Worm (Caenorhabditis elegans): ENCODE measurements around the gene Y57G7A.11.

Y57G7A.11 gene

DNA sequence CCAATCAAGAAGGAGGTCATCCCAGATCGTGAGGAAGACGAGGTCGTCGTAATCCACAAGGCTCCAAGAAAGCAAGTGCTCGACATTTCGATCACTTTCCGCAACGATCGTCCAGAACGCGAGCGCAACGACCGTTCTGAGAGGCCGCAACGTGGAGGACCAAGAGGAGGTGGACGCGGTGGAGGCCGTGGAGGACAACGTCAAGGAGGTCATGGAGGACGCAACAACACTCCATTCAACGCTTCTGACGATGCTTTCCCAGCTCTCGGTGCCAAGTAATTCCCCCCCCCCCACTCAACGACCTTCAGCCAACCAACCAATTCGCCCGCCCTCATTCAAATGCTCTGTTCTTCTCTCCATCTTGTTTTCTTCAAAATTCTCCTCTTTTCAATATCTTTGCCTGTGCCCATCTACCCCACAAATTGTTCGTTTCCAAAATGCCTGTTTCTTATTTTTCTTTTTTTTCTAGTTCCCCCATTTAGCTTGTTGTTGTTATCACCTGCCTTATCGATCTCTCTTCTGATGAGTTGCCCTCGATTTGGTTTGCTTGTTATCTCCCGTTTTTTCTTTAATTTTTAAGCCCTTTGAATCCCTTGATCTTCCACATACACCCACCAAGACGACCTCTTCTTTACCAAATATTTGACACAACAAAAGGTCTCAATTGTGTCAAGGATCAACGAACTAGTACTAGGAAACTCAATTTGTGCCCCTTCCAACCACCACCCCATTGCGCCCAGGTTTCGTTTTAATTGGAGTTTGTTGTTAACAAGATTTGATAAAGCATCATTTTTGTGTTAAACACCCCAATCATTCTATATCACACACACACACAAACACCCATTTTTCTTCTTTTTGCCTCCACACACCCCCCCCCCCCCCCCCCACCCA lies 45.9 kb upstream of the Y57G7A.11 start (continued):
- TF ChIP-seq ccch-3 (GFP tag; optimal IDR thresholded peaks at IDR 0.05) (no peak), lin-26 (GFP tag; IDR thresholded peaks at IDR 0.05) (peak; percentile 59; the same call in 1 of the 2 replicates), F55B11.4 (tag; optimal IDR thresholded peaks at IDR 0.05; ENCODE audit: borderline replicate concordance, insufficient read depth) (no peak), madf-3 (GFP tag; IDR thresholded peaks at IDR 0.05) (peak; percentile 41; the same call in 1 of the 2 replicates), lin-54 (GFP tag; optimal IDR thresholded peaks at IDR 0.05) (peak; percentile 36), snpc-1.3 (tag; optimal IDR thresholded peaks at IDR 0.05; ENCODE audit: insufficient read depth) (peak; percentile 7), ztf-28 (GFP tag; IDR thresholded peaks at IDR 0.05) (no peak), sea-2 (GFP tag; IDR thresholded peaks at IDR 0.05) (no peak), Y79H2A.3 (GFP tag; conservative IDR thresholded peaks at IDR 0.05) (no peak), Y53G8AR.9 (GFP tag; conservative IDR thresholded peaks at IDR 0.05) (0 out of 2 replicates have a peak, but pooled peaks have one; percentile 4), aptf-2 (GFP tag; conservative IDR thresholded peaks at IDR 0.05) (no peak), ama-1 (optimal IDR thresholded peaks at IDR 0.05) (no peak), ama-1 (GFP tag; optimal IDR thresholded peaks at IDR 0.05) (peak; percentile 29 to 66), attf-3 (GFP tag; conservative IDR thresholded peaks at IDR 0.05) (no peak), lag-1 (GFP tag; IDR thresholded peaks at IDR 0.05) (no peak), let-526 (GFP tag; IDR thresholded peaks at IDR 0.05) (no peak), ets-4 (GFP tag; optimal IDR thresholded peaks at IDR 0.05) (no peak), ceh-27 (GFP tag; optimal IDR thresholded peaks at IDR 0.05) (no peak), F49E8.2 (tag; optimal IDR thresholded peaks at IDR 0.05; ENCODE audit: insufficient read depth) (peak; percentile 86), Y95B8A.8 (GFP tag; IDR thresholded peaks at IDR 0.05) (no peak), athp-1 (tag; optimal IDR thresholded peaks at IDR 0.05) (no peak), F39B2.1 (GFP tag; IDR thresholded peaks at IDR 0.05) (peak; percentile 7; the same call in 1 of the 2 replicates), ZK185.1 (tag; optimal IDR thresholded peaks at IDR 0.05; ENCODE audit: poor library complexity, severe bottlenecking) (no peak), nfyb-1 (GFP tag; IDR thresholded peaks at IDR 0.05) (no peak), rpc-1 (optimal IDR thresholded peaks at IDR 0.05) (no peak), rpc-1 (tag; optimal IDR thresholded peaks at IDR 0.05) (no peak), T26A5.8 (tag; optimal IDR thresholded peaks at IDR 0.05) (no peak), cebp-1 (GFP tag; IDR thresholded peaks at IDR 0.05) (no peak), cebp-1 (tag; optimal IDR thresholded peaks at IDR 0.05) (no peak), die-1 (tag; optimal IDR thresholded peaks at IDR 0.05) (no peak), mel-28 (tag; optimal IDR thresholded peaks at IDR 0.05; ENCODE audit: borderline replicate concordance) (no peak), lsy-27 (tag; optimal IDR thresholded peaks at IDR 0.05; ENCODE audit: borderline replicate concordance, insufficient read depth) (no peak), attf-6 (GFP tag; IDR thresholded peaks at IDR 0.05) (peak; percentile 29; the same call in 1 of the 2 replicates), pbrm-1 (GFP tag; IDR thresholded peaks at IDR 0.05) (peak; percentile 16; the same call in 1 of the 2 replicates), C17E4.6 (GFP tag; IDR thresholded peaks at IDR 0.05) (0 out of 2 replicates have a peak, but pooled peaks have one; percentile 24), B0035.1 (tag; optimal IDR thresholded peaks at IDR 0.05) (no peak), mcd-1 (GFP tag; IDR thresholded peaks at IDR 0.05) (peak; percentile 10; the same call in 1 of the 2 replicates), K12H6.12 (tag; optimal IDR thresholded peaks at IDR 0.05) (no peak), hmg-1.2 (GFP tag; IDR thresholded peaks at IDR 0.05) (no peak), Y53F4B.3 (GFP tag; IDR thresholded peaks at IDR 0.05) (no peak), fkh-3 (tag; optimal IDR thresholded peaks at IDR 0.05) (no peak), zfh-2 (GFP tag; conservative IDR thresholded peaks at IDR 0.05) (peak; percentile 66), tlf-1 (GFP tag; optimal IDR thresholded peaks at IDR 0.05) (peak; percentile 37), rec-8 (tag; optimal IDR thresholded peaks at IDR 0.05) (no peak), ceh-91 (GFP tag; IDR thresholded peaks at IDR 0.05) (no peak), zim-3 (tag; optimal IDR thresholded peaks at IDR 0.05) (peak; percentile 37)

Measured in whole organism, young adult.